Fruit fly (Drosophila melanogaster) S2 (cell line): Measurements from ENCODE around the gene CG2680.

Experiments
- CG8478 ChIP-seq: fragments of >200 bp; optimal IDR thresholded peaks from 2 replicates; lab custom pipeline; 2018
- CTCF ChIP-seq, 2 experiments: fragments of >200 bp; optimal IDR thresholded peaks; 2 replicates each; lab custom pipeline; 2018

- TF ChIP-seq CTCF (optimal IDR thresholded peaks at IDR 0.05; lab: Kevin White, UChicago): peak in 1 of 2 experiments; percentile 31
- TF ChIP-seq CG8478 (lab: Kevin White, UChicago): no peak
Observed at dm6 chrX:2658258-2658853, 48.9 kb downstream of the CG2680 start.
